Fruit fly (Drosophila melanogaster) whole organism, wandering third instar larva: ENCODE measurements around the gene GstD2.

Source experiments
- CG32264 ChIP-seq: fragments of 200-800 bp; sonication (Bioruptor generic); optimal IDR thresholded peaks from 2 replicates; lab custom pipeline; 2016; ENCODE audit warnings: missing biosample characterization, missing genetic modification characterization
- CG9705 ChIP-seq: fragments of 200-800 bp; sonication (Bioruptor generic); optimal IDR thresholded peaks from 2 replicates; lab custom pipeline; 2018; ENCODE audit warnings: missing biosample characterization, mild to moderate bottlenecking, missing genetic modification characterization
- Dfd ChIP-seq: fragments of >200 bp; optimal IDR thresholded peaks from 2 replicates; lab custom pipeline; 2017; ENCODE audit warnings: missing biosample characterization, missing genetic modification characterization
- HLH106 ChIP-seq: fragments of 200-800 bp; optimal IDR thresholded peaks from 3 replicates; lab custom pipeline; 2019; ENCODE audit warnings: missing biosample characterization, mild to moderate bottlenecking, missing genetic modification characterization, moderate library complexity
- Hr78 ChIP-seq: fragments of >200 bp; optimal IDR thresholded peaks from 2 replicates; lab custom pipeline; 2017; ENCODE audit warnings: missing biosample characterization, missing genetic modification characterization
- Sp1 ChIP-seq: fragments of 200-800 bp; sonication (Bioruptor generic); optimal IDR thresholded peaks from 3 replicates; lab custom pipeline; 2019; ENCODE audit warnings: missing biosample characterization, mild to moderate bottlenecking, missing genetic modification characterization, moderate library complexity
- br ChIP-seq: fragments of 200-800 bp; sonication (Bioruptor generic); optimal IDR thresholded peaks from 2 replicates; lab custom pipeline; 2016; ENCODE audit warnings: missing biosample characterization, missing genetic modification characterization
- fru ChIP-seq: fragments of 200-800 bp; sonication (Bioruptor generic); optimal IDR thresholded peaks from 3 replicates; lab custom pipeline; 2016; ENCODE audit warnings: missing biosample characterization, mild to moderate bottlenecking, missing genetic modification characterization
- lola ChIP-seq: fragments of >200 bp; optimal IDR thresholded peaks from 2 replicates; lab custom pipeline; 2017; ENCODE audit warnings: missing biosample characterization, missing genetic modification characterization
- pan ChIP-seq: fragments of >200 bp; optimal IDR thresholded peaks from 2 replicates; lab custom pipeline; 2017
- psq ChIP-seq: fragments of 200-800 bp; sonication (Bioruptor generic); optimal IDR thresholded peaks from 3 replicates; lab custom pipeline; 2017; ENCODE audit warnings: missing biosample characterization, mild to moderate bottlenecking, missing genetic modification characterization, moderate library complexity
- sage ChIP-seq: fragments of 200-800 bp; sonication (Bioruptor generic); optimal IDR thresholded peaks from 2 replicates; lab custom pipeline; 2016; ENCODE audit warnings: missing biosample characterization, mild to moderate bottlenecking, missing genetic modification characterization

DNA sequence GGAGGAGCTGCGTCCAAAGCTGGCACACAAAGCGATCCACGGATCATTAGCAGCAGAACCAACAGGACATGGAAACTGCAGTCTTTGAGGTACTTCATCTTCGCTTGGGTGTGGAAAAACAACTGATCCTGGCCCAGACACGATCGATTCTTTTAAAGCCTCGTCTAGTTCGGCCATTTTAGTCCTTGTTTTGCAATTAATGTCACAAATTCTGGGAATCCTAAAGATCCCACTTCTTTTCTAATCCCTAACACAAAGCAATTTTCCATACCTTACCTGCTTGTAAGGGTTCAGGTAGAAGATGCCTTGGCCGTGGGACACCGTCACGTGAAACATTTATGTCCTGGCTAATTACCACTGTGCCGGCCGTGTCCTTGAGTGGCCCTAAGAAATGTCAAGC lies 10.8 kb downstream of the GstD2 start, which contains the start of gene CG10035:
- no peak for TF ChIP-seq CG32264 (GFP tag; lab: Kevin White, UChicago)
- no peak for TF ChIP-seq Dfd (GFP tag; lab: Kevin White, UChicago)
- no peak for TF ChIP-seq lola (GFP tag; lab: Kevin White, UChicago)
- no peak for TF ChIP-seq psq (GFP tag; lab: Kevin White, UChicago)
- TF ChIP-seq br (GFP tag; lab: Kevin White, UChicago) = no peak
- TF ChIP-seq fru (GFP tag; lab: Kevin White, UChicago) = no peak
- TF ChIP-seq pan (lab: Kevin White, UChicago) = no peak
- no peak for TF ChIP-seq Hr78
- no peak for TF ChIP-seq sage (GFP tag; lab: Kevin White, UChicago)
- TF ChIP-seq CG9705 (GFP tag; lab: Kevin White, UChicago) = no peak
- TF ChIP-seq Sp1 = no peak
- no peak for TF ChIP-seq HLH106
